Worm (Caenorhabditis elegans) whole organism, L3 larva: Measurements from ENCODE around the gene mob-3.

ENCODE experiments used
- ceh-82 ChIP-seq: fragments of 150-350 bp; optimal IDR thresholded peaks from 2 replicates; lab custom pipeline; 2014; ENCODE audit warnings: missing biosample characterization, missing genetic modification characterization
- eor-1 ChIP-seq, 2 experiments: fragments of 150-350 bp; optimal IDR thresholded peaks; 2 replicates each; lab custom pipeline; 2014 to 2018; ENCODE audit warnings: missing biosample characterization in 2 of 2, missing genetic modification characterization in 2 of 2
- fkh-2 ChIP-seq: fragments of 150-350 bp; optimal IDR thresholded peaks from 2 replicates; lab custom pipeline; 2014; ENCODE audit warnings: missing biosample characterization, missing genetic modification reagents, missing genetic modification characterization
- snpc-4 ChIP-seq: fragments of 150-350 bp; optimal IDR thresholded peaks from 2 replicates; lab custom pipeline; 2014; ENCODE audit warnings: missing biosample characterization, missing genetic modification characterization
- unc-62 ChIP-seq: fragments of 150-350 bp; sonication (generic microtip); optimal IDR thresholded peaks from 4 replicates; lab custom pipeline; 2014; ENCODE audit warnings: missing biosample characterization, missing genetic modification reagents, missing genetic modification characterization

DNA sequence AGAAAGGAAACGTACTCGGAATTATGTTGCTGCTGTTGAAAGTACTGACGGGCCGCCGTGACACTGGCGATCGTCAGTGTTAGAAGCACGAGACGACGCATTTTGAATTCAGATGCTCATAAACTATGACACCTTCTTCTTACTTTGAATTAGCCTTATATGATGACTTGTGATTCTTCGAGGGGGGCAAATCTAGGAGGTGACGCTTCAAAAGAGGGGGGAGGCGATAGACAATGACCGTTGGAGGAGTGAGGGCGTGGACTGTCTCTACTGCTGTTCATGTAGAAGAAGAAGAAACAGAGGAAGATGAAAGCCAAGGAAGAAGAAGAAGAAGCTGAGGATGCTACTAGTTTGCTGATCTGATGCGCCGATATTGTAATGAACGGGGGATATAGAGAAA is 42.0 kb downstream of the mob-3 start, which contains the start of gene daf-42:
- TF ChIP-seq ceh-82 = no peak
- TF ChIP-seq fkh-2 (tag; lab: Kevin White, UChicago) = no peak
- TF ChIP-seq unc-62 (GFP tag; lab: Kevin White, UChicago) = no peak
- TF ChIP-seq eor-1 (tag; optimal IDR thresholded peaks at IDR 0.05; lab: Kevin White, UChicago) = no peak
- no peak for TF ChIP-seq snpc-4 (tag; lab: Kevin White, UChicago)
